Worm (Caenorhabditis elegans) whole organism, L2 larva: ENCODE results near the gene ZK1058.9.

ENCODE experiments used
- ZK546.5 ChIP-seq: sonication (generic microtip); optimal IDR thresholded peaks from 2 replicates; lab custom pipeline; 2017; ENCODE audit warnings: missing biosample characterization, missing genetic modification characterization
- alr-1 ChIP-seq: fragments of 150-350 bp; optimal IDR thresholded peaks from 2 replicates; lab custom pipeline; 2014; ENCODE audit warnings: missing biosample characterization, missing genetic modification characterization
- ceh-16 ChIP-seq: fragments of 150-350 bp; optimal IDR thresholded peaks from 2 replicates; lab custom pipeline; 2014; ENCODE audit warnings: missing biosample characterization, missing genetic modification characterization
- nhr-12 ChIP-seq: fragments of 150-350 bp; optimal IDR thresholded peaks from 2 replicates; lab custom pipeline; 2014; ENCODE audit warnings: missing biosample characterization, missing genetic modification characterization
- nhr-237 ChIP-seq: fragments of 150-350 bp; optimal IDR thresholded peaks from 2 replicates; lab custom pipeline; 2014; ENCODE audit warnings: missing biosample characterization, missing genetic modification characterization
- ztf-11 ChIP-seq: sonication (generic microtip); optimal IDR thresholded peaks from 2 replicates; lab custom pipeline; 2017; ENCODE audit warnings: missing biosample characterization, missing genetic modification characterization

DNA sequence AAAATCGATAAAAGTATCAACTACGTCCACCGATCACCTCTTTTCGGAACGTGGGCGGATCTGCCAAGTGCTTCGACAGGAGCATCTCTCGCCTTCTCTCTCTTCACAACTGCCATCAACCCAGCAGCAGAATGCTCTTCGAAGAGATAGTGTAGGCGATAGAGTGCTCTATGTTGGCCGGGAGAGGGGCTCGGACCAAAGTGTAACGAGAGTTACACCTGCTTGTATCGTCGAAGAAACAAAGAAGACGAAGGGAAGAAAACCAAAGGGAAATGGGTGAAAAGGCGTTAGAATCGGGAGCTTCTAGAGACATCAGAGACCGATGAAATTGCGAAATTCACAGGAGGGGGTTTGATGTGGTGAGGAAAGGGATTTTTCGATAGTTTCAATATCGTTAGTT, 11.2 kb downstream of the ZK1058.9 start:
- TF ChIP-seq ztf-11 (tag; lab: Kevin White, UChicago) (no peak), alr-1 (tag; lab: Kevin White, UChicago) (no peak), ZK546.5 (tag; lab: Kevin White, UChicago) (no peak), nhr-237 (no peak), ceh-16 (tag; lab: Kevin White, UChicago) (no peak), nhr-12 (no peak)
